Worm (Caenorhabditis elegans): ENCODE measurements around the gene pdi-6.
A peak's percentile ranks its signal among the peaks of the same experiment; 100 is the strongest.

The pdi-6 gene

DNA sequence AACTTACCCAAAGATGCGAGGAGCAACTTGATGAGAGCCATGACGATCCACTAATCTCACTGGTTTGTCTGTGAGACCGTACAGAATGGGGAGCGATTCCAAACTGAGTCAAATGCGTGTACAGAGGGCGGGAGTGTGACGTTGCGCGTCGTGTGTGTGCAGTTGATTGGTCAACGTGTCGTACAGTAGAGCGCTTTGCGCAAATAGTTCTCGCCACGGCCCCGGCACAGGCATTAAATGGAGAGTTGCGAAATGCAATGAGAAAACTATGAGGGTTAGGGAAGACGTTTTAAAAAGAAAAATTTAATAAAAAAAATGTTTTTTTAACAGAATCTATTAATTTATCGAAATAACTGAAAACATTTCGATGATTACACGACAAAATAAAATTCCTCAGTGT lies at the start of gene pdi-6:
TSS of gene pdi-6 (minus strand) at position 164 of the 400 bp plus-strand sequence.
- TF ChIP-seq dao-5 (tag; optimal IDR thresholded peaks at IDR 0.05) (no peak), W03F9.2 (tag; optimal IDR thresholded peaks at IDR 0.05) (peak; percentile 81), him-1 (tag; optimal IDR thresholded peaks at IDR 0.05) (peak; percentile 60)

DNA sequence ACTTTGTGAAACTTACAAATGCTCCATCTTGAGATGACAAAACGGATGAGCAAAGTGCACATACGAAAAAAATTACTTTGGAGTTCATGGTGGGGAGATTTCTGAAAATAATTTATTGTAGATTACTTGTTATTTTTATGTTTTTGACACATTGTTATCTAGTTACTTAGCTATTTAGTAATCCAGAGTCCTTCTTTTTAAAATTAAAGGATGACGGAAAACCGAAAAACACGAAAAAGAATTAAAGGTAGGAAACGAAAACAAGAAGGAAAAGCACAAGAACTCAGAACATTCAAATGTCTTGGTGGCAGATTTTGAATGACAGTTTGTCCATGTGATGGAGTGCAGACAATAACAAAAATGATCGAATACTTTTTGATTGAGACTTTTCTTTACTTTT lies 48.5 kb upstream of the pdi-6 start, which contains the start of gene hen-1:
TSS of gene hen-1 (minus strand) at position 101 of the 400 bp plus-strand sequence.
- TF ChIP-seq dao-5 (tag; optimal IDR thresholded peaks at IDR 0.05) (no peak), W03F9.2 (tag; optimal IDR thresholded peaks at IDR 0.05) (no peak), him-1 (tag; optimal IDR thresholded peaks at IDR 0.05) (no peak)

DNA sequence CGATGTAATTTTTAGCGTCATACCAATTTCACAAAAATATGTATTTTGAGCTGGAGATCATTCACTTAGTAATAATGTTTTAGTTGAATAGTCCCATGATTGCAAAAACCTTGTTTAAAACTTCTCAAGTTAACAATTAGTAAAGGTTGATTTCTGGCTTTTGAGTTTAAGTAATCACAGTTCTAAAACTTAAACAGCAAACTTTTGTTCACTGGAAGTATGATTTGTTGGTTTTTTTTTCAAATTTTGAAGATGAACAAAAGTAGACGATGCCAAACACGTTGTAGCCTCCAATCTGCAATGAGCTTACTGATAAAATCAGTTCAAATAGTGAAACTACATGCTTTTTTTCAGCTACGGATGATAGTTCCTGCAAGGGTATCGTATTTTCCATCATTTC lies 44.2 kb upstream of the pdi-6 start, which contains the start of gene C36B7.1:
TSS of gene C36B7.1 (plus strand) at position 301 of the 400 bp plus-strand sequence.
- TF ChIP-seq him-1 (tag; optimal IDR thresholded peaks at IDR 0.05): no peak

DNA sequence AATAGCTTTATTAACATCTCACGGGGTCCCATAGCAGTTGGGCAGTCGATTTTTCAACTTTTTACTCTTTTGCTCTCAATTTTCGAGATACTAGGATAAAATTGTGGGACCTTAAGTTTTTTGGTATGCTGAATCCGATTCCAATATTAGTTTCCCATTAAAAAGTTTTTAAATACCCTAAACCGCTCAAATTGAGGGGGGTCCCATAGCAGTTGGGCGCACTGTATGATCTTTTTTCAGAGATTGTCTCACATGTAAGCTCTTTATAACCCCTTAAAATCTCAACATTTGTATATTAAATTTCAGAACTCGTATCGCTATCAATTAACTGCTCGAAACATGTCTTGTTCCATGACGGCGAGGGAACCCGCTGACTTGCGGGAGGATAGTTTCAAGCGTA lies 37.7 kb upstream of the pdi-6 start, which contains the start of gene C36B7.2:
TSS of gene C36B7.2 (plus strand) at position 301 of the 400 bp plus-strand sequence.
- TF ChIP-seq W03F9.2 (tag; optimal IDR thresholded peaks at IDR 0.05) (no peak), him-1 (tag; optimal IDR thresholded peaks at IDR 0.05) (no peak), dao-5 (tag; optimal IDR thresholded peaks at IDR 0.05) (no peak)

DNA sequence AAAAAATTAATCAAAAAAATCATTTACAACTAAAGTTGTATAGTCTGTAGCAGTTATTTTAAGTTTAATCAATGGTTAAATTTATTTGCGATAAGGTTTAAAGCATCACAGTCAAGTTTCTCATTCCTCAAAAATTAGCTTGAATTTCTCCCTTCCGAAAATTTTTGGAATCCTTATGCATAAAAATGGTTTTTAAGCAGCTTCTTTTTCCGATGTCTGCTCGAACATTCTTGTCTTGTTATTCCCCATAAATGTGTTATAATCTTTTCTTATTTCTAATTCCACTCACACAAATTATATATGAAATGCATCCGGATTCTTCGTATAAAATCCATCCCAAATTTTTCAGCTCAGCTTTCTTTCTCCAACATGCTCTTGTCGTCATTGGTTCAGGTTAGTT lies 33.1 kb upstream of the pdi-6 start, which contains the start of gene C36B7.3:
TSS of gene C36B7.3 (plus strand) at position 301 of the 400 bp plus-strand sequence.
- TF ChIP-seq him-1 (tag; optimal IDR thresholded peaks at IDR 0.05): no peak
- no peak for TF ChIP-seq dao-5 (tag; optimal IDR thresholded peaks at IDR 0.05)
- no peak for TF ChIP-seq W03F9.2 (tag; optimal IDR thresholded peaks at IDR 0.05)

DNA sequence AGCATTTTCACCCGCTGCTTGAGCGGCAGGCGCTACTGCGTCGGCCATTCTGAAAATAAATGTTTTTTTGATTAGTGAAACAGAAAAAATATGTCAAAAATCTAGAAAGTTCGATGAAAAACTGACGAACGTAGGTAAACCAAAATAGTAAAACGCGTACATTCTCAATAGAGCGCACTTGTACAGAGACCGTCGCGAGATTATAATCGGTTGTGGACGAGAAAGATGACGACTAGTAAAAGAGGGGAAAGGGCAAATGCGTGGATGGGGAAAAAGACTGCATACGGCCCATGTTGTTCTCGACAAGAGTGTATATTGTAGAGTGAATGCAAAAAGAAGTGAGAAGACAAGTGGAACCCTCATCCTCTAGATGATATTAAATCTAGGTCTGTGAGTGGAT lies 31.9 kb upstream of the pdi-6 start, which contains the start of gene C36B7.6:
TSS of gene C36B7.6 (minus strand) at position 49 of the 400 bp plus-strand sequence.
- no peak for TF ChIP-seq him-1 (tag; optimal IDR thresholded peaks at IDR 0.05)
- no peak for TF ChIP-seq dao-5 (tag; optimal IDR thresholded peaks at IDR 0.05)
- no peak for TF ChIP-seq W03F9.2 (tag; optimal IDR thresholded peaks at IDR 0.05)

DNA sequence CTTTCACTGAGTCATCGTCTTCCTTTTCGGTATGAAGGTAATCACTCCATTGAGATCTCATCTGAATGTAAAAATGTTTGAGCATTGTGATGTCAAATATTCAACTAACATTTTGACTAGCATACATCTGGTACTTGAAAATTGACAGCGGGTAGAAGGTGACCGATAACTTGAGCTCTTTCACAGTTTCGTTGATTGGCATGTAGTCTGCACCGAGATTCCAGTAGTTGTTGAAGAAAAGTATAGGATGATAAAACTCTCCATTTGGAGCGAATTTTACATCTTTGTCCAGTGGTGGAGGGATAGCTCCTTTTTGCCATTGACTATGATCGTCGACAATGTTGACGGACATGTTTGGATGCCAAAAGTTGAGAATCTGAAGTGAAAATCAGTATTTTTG lies 30.7 kb upstream of the pdi-6 start:
- no peak for TF ChIP-seq him-1 (tag; optimal IDR thresholded peaks at IDR 0.05)
- no peak for TF ChIP-seq dao-5 (tag; optimal IDR thresholded peaks at IDR 0.05)
- TF ChIP-seq W03F9.2 (tag; optimal IDR thresholded peaks at IDR 0.05): no peak

DNA sequence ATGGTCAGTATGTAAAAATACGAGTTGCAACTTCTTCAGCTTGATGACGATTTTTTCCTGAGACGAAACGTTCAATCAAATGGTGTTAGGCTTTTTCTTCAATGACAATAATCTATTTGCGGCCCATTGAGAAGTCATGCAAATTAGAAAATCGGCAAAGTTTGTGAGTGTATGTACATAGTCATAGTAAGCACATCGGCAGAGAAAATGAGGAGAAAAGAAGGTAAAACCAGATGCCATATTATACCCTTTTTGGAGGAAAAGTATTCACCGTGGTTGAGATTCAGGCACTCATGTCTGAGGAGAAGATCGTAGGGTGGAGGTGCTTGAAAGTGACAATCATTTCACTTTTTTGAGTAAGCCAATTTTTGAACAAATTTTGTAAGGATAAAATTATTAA lies 28.0 kb upstream of the pdi-6 start, which contains the start of gene C36B7.5:
TSS of gene C36B7.5 (minus strand) at position 101 of the 400 bp plus-strand sequence.
- TF ChIP-seq him-1 (tag; optimal IDR thresholded peaks at IDR 0.05) (no peak), W03F9.2 (tag; optimal IDR thresholded peaks at IDR 0.05) (no peak), dao-5 (tag; optimal IDR thresholded peaks at IDR 0.05) (no peak)

DNA sequence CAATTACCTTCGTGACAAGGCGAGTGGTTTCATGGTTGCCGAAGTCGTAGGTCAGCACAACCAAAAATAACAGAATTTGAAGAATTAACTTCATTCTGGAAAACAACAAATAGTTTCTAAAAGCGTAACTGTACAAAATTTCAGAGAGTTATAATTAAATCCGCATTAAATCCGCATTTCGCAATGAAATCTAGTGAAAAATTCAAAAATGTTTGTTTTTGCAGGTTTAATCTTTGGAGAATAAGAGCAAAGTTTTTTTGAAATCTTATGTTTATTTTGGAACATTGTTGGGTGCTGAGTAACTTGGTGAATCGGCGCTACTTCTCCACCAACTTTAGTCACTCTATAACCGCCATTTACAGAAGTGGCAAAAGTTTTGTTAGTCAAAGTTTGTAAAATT lies 17.5 kb upstream of the pdi-6 start, which contains the start of gene C36B7.4:
TSS of gene C36B7.4 (minus strand) at position 101 of the 400 bp plus-strand sequence.
- TF ChIP-seq him-1 (tag; optimal IDR thresholded peaks at IDR 0.05): no peak
- no peak for TF ChIP-seq W03F9.2 (tag; optimal IDR thresholded peaks at IDR 0.05)
- no peak for TF ChIP-seq dao-5 (tag; optimal IDR thresholded peaks at IDR 0.05)

DNA sequence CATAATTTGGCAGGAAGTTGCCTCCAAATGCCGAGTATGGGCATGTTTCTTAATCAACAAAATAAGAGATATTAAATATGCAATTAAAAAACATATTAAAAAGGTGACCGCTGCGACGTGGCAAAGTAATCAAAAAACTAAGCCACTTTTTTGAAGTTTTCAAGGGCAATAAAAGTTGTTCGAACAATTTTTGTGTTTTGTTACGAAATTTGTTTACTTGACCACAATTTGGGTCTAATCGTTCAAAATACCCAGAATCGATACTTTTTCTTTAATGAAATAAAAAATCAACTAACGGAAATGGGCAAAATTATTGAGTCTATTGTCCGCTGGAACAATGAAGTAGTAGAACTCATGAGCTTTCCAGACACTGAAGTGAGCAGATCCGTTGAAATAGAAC lies 16.7 kb upstream of the pdi-6 start, which contains the start of gene Y1B5A.1:
TSS of gene Y1B5A.1 (plus strand) at position 301 of the 400 bp plus-strand sequence.
- no peak for TF ChIP-seq W03F9.2 (tag; optimal IDR thresholded peaks at IDR 0.05)
- no peak for TF ChIP-seq him-1 (tag; optimal IDR thresholded peaks at IDR 0.05)
- no peak for TF ChIP-seq dao-5 (tag; optimal IDR thresholded peaks at IDR 0.05)

DNA sequence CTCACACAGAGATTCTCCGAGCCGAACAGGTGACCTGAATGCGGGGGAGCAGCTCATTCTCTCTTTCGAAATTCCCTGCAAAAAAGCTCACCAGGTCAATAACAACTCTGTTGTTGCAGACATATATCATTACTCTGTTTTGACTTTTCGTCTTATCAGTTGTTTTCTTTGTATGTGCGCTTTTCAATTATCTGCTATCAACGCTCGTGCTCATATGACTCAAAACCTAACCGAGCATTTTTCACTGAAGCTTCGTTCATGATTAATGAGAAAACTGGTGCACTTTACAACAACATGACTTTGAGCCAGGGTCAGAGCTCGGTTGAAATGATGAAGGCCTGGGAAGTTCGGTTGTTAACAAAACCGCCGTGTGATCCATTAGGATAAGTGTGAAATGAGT lies 8.1 kb upstream of the pdi-6 start:
- TF ChIP-seq dao-5 (tag; optimal IDR thresholded peaks at IDR 0.05) (no peak), him-1 (tag; optimal IDR thresholded peaks at IDR 0.05) (no peak), W03F9.2 (tag; optimal IDR thresholded peaks at IDR 0.05) (no peak)

DNA sequence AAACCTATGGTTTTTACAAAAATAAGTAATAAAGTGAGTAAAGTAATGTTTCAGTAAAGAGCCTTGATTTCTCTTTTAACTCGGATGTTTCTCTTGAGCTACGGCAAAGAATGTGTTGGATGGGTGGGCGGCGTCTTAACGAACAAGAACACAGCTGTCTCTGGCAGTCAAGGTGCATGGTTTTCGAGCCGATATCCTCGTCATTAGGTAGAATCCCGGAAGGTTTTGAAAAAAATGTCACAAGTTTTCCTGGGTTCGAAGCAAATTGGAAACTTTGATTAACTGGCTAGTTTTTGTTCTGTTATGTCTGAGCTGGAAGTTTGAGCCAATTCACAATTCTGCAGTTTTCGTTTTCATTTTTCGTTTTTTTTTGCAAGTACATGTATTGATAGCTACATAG lies 6.9 kb upstream of the pdi-6 start, which contains the start of gene B0403.6:
TSS of gene B0403.6 (minus strand) at position 101 of the 400 bp plus-strand sequence.
- no peak for TF ChIP-seq W03F9.2 (tag; optimal IDR thresholded peaks at IDR 0.05)
- no peak for TF ChIP-seq him-1 (tag; optimal IDR thresholded peaks at IDR 0.05)
- no peak for TF ChIP-seq dao-5 (tag; optimal IDR thresholded peaks at IDR 0.05)

DNA sequence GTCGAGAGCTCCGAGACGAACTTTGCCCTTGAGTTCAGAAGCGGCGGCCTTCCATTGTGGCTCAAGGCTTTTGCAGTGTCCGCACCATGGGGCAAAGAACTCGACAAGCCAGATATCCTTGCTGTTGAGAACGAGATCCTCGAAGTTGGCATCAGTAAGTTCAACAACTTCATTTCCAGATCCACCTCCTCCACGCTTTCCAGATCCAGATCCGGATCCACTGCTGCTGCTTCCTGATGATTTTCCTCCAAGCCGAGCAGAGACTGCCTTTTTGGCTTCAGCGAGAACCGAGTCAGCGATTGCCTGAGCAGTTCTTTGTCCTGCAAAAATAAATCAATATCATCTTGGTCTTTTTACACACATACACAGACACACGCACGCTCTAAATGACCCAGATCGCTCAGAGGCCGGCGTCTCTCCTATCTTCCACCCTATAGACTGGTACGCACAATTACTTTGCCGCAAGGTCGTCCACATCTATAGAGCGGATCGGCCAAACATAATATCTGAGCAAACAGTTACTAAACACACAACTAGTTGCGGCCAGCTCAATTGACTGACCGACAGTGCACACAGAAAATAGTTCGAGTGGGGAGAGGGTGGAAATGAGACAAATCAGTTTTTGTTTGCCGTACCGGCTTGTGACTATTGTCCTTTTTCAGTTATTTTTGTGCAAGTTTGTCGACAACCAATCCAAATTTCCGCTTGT lies 959 bp downstream of the pdi-6 start:
- TF ChIP-seq dao-5 (tag; optimal IDR thresholded peaks at IDR 0.05) (no peak), him-1 (tag; optimal IDR thresholded peaks at IDR 0.05) (no peak), W03F9.2 (tag; optimal IDR thresholded peaks at IDR 0.05) (no peak)

DNA sequence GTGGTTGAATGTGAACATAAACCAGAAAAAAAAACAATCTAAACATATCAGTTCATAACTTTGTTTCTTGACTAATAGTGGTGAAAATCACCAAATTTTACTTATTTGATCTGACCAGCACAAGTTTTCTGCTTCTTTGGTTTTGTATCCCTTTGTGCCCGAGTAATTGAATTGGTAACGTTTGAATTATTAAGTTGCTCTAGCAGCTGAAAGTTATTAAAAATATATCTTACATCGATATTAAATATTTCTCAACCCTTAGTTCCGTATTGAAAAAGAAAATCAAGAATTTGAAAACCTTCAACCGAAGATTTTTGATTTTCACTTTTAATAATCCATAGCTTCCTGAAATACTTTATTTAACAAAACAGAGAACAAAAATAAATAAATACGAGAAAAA lies 2.4 kb downstream of the pdi-6 start:
- TF ChIP-seq him-1 (tag; optimal IDR thresholded peaks at IDR 0.05): no peak
- no peak for TF ChIP-seq dao-5 (tag; optimal IDR thresholded peaks at IDR 0.05)
- no peak for TF ChIP-seq W03F9.2 (tag; optimal IDR thresholded peaks at IDR 0.05)
